Fruit fly (Drosophila melanogaster) whole organism, embryonic: ENCODE results near the gene CG10802.

ENCODE experiments used
- BEAF-32 ChIP-seq: fragments of 200-800 bp; sonication (Bioruptor generic); optimal IDR thresholded peaks from 3 replicates; lab custom pipeline; 2017; ENCODE audit warnings: missing biosample characterization, missing genetic modification characterization, mild to moderate bottlenecking, moderate library complexity, missing genetic modification reagents
- CG10462 ChIP-seq: fragments of 200-800 bp; sonication (Bioruptor generic); optimal IDR thresholded peaks from 2 replicates; lab custom pipeline; 2016; ENCODE audit warnings: missing biosample characterization, missing genetic modification characterization
- CG11093 ChIP-seq: fragments of 200-800 bp; sonication (Bioruptor generic); IDR thresholded peaks from 3 replicates; pipeline ENCODE4 v1.3.6; 2022; ENCODE audit warnings: missing biosample characterization, missing genetic modification characterization
- CG11695 ChIP-seq: fragments of 200-800 bp; sonication (Bioruptor generic); IDR thresholded peaks from 3 replicates; pipeline ENCODE4 v1.3.6; 2022; ENCODE audit warnings: missing biosample characterization, missing genetic modification characterization
- CG12659 ChIP-seq: fragments of 200-800 bp; sonication (Bioruptor generic); optimal IDR thresholded peaks from 3 replicates; lab custom pipeline; 2017; ENCODE audit warnings: mild to moderate bottlenecking, missing biosample characterization, missing genetic modification reagents, missing genetic modification characterization
- CG12769 ChIP-seq: fragments of 200-800 bp; sonication (Bioruptor generic); optimal IDR thresholded peaks from 2 replicates; lab custom pipeline; 2019; ENCODE audit warnings: missing biosample characterization, mild to moderate bottlenecking, missing genetic modification characterization, moderate library complexity
- CG15601 ChIP-seq: fragments of 200-800 bp; sonication (Bioruptor generic); optimal IDR thresholded peaks from 3 replicates; lab custom pipeline; 2019; ENCODE audit warnings: missing biosample characterization, mild to moderate bottlenecking, missing genetic modification characterization, moderate library complexity
- CG1603 ChIP-seq: fragments of 200-800 bp; sonication (Bioruptor generic); optimal IDR thresholded peaks from 2 replicates; lab custom pipeline; 2019; ENCODE audit warnings: missing biosample characterization, mild to moderate bottlenecking, missing genetic modification characterization, moderate library complexity
- CG16815 ChIP-seq: fragments of 200-800 bp; sonication (Bioruptor generic); optimal IDR thresholded peaks from 3 replicates; lab custom pipeline; 2017; ENCODE audit warnings: missing biosample characterization, mild to moderate bottlenecking, missing genetic modification characterization
- CG17802 ChIP-seq: fragments of 200-800 bp; sonication (Bioruptor generic); optimal IDR thresholded peaks from 2 replicates; lab custom pipeline; 2018; ENCODE audit warnings: missing biosample characterization, mild to moderate bottlenecking, missing genetic modification characterization, moderate library complexity
- CG1832 ChIP-seq: fragments of 200-800 bp; sonication (Bioruptor generic); optimal IDR thresholded peaks from 2 replicates; lab custom pipeline; 2017; ENCODE audit warnings: missing biosample characterization, mild to moderate bottlenecking, missing genetic modification characterization, inconsistent platforms
- CG18476 ChIP-seq: fragments of 200-800 bp; sonication (Bioruptor generic); optimal IDR thresholded peaks from 2 replicates; lab custom pipeline; 2016; ENCODE audit warnings: missing biosample characterization, mild to moderate bottlenecking, missing genetic modification characterization
- CG31224 ChIP-seq: fragments of 200-800 bp; sonication (Bioruptor generic); IDR thresholded peaks from 2 replicates; pipeline ENCODE4 v1.3.6; 2022; ENCODE audit warnings: missing biosample characterization, missing genetic modification characterization
- CG31365 ChIP-seq: fragments of 200-800 bp; sonication (Bioruptor generic); optimal IDR thresholded peaks from 2 replicates; lab custom pipeline; 2018; ENCODE audit warnings: missing biosample characterization, mild to moderate bottlenecking, missing genetic modification characterization
- CG34224 ChIP-seq: fragments of 200-800 bp; sonication (Bioruptor generic); IDR thresholded peaks from 3 replicates; pipeline ENCODE4 v1.3.6; 2022; ENCODE audit warnings: missing biosample characterization, missing genetic modification characterization; ENCODE audit not compliant: partially characterized antibody
- CG3726 ChIP-seq: fragments of 200-800 bp; sonication (Bioruptor generic); IDR thresholded peaks from 3 replicates; pipeline ENCODE4, ENCODE4 v1.3.6; 2022; ENCODE audit warnings: missing biosample characterization, missing genetic modification characterization
- CG42726 ChIP-seq: fragments of 200-800 bp; sonication (Bioruptor generic); IDR thresholded peaks from 2 replicates; pipeline ENCODE4 v1.3.6; 2022; ENCODE audit warnings: missing biosample characterization, missing genetic modification characterization; ENCODE audit not compliant: partially characterized antibody
- CG4282 ChIP-seq: fragments of 200-800 bp; sonication (Bioruptor generic); optimal IDR thresholded peaks from 2 replicates; lab custom pipeline; 2016; ENCODE audit warnings: missing biosample characterization, missing genetic modification characterization
- CG4730 ChIP-seq: fragments of 200-800 bp; sonication (Bioruptor generic); IDR thresholded peaks from 2 replicates; pipeline ENCODE4 v1.3.6; 2022; ENCODE audit warnings: missing biosample characterization, missing genetic modification characterization
- CG5180 ChIP-seq: fragments of 200-800 bp; sonication (Bioruptor generic); optimal IDR thresholded peaks from 3 replicates; lab custom pipeline; 2017; ENCODE audit warnings: missing biosample characterization, missing genetic modification characterization, mild to moderate bottlenecking, moderate library complexity, missing genetic modification reagents
- CG5245 ChIP-seq: fragments of 200-800 bp; sonication (Bioruptor generic); optimal IDR thresholded peaks from 3 replicates; lab custom pipeline; 2016; ENCODE audit warnings: missing biosample characterization, missing genetic modification characterization
- CG7357 ChIP-seq: fragments of 200-800 bp; sonication (Bioruptor generic); IDR thresholded peaks from 3 replicates; pipeline ENCODE4 v1.3.6; 2022; ENCODE audit warnings: missing biosample characterization, missing genetic modification characterization
- CG7372 ChIP-seq: fragments of 200-800 bp; sonication (Bioruptor generic); IDR thresholded peaks from 2 replicates; pipeline ENCODE4 v1.3.6; 2022; ENCODE audit warnings: missing biosample characterization, missing genetic modification characterization
- CG7745 ChIP-seq: fragments of 200-800 bp; sonication (Bioruptor generic); optimal IDR thresholded peaks from 2 replicates; lab custom pipeline; 2018; ENCODE audit warnings: missing biosample characterization, mild to moderate bottlenecking, missing genetic modification characterization, moderate library complexity
- CG7928 ChIP-seq: fragments of 200-800 bp; sonication (Bioruptor generic); optimal IDR thresholded peaks from 2 replicates; lab custom pipeline; 2017; ENCODE audit warnings: missing biosample characterization, mild to moderate bottlenecking, missing genetic modification characterization
- CG8944 ChIP-seq: fragments of 200-800 bp; sonication (Bioruptor generic); optimal IDR thresholded peaks from 3 replicates; lab custom pipeline; 2016; ENCODE audit warnings: missing biosample characterization, missing genetic modification characterization
- CG9437 ChIP-seq: fragments of 200-800 bp; sonication (Bioruptor generic); optimal IDR thresholded peaks from 2 replicates; lab custom pipeline; 2018; ENCODE audit warnings: missing biosample characterization, mild to moderate bottlenecking, missing genetic modification characterization
- CG9797 ChIP-seq: fragments of 200-800 bp; sonication (Bioruptor generic); optimal IDR thresholded peaks from 3 replicates; lab custom pipeline; 2018; ENCODE audit warnings: missing biosample characterization, mild to moderate bottlenecking, missing genetic modification characterization
- CrebB ChIP-seq: fragments of 200-800 bp; sonication (Bioruptor generic); optimal IDR thresholded peaks from 3 replicates; lab custom pipeline; 2018; ENCODE audit warnings: missing biosample characterization, mild to moderate bottlenecking, missing genetic modification characterization
- Doc3 ChIP-seq: fragments of 200-800 bp; sonication (Bioruptor generic); IDR thresholded peaks from 3 replicates; pipeline ENCODE4 v1.3.6; 2022; ENCODE audit warnings: missing biosample characterization, missing genetic modification characterization; ENCODE audit not compliant: partially characterized antibody
- Fer3 ChIP-seq: fragments of 200-800 bp; sonication (Bioruptor generic); optimal IDR thresholded peaks from 2 replicates; lab custom pipeline; 2018; ENCODE audit warnings: missing biosample characterization, mild to moderate bottlenecking, missing genetic modification characterization, moderate library complexity
- Hr39 ChIP-seq: fragments of >200 bp; optimal IDR thresholded peaks from 2 replicates; lab custom pipeline; 2017
- Myb ChIP-seq: fragments of 200-800 bp; sonication (Bioruptor generic); optimal IDR thresholded peaks from 2 replicates; lab custom pipeline; 2016; ENCODE audit warnings: missing biosample characterization, missing genetic modification characterization
- NC2β ChIP-seq: fragments of 200-800 bp; sonication (Bioruptor generic); optimal IDR thresholded peaks from 2 replicates; lab custom pipeline; 2016; ENCODE audit warnings: missing biosample characterization, missing genetic modification characterization
- Oli ChIP-seq: fragments of 200-800 bp; sonication (Bioruptor generic); optimal IDR thresholded peaks from 2 replicates; lab custom pipeline; 2018; ENCODE audit warnings: missing biosample characterization, mild to moderate bottlenecking, missing genetic modification characterization, moderate library complexity
- Sin3A ChIP-seq: fragments of >200 bp; optimal IDR thresholded peaks from 2 replicates; lab custom pipeline; 2018
- Tbp ChIP-seq: fragments of >200 bp; optimal IDR thresholded peaks from 2 replicates; lab custom pipeline; 2018; ENCODE audit warnings: missing biosample characterization, missing genetic modification characterization
- ac ChIP-seq: fragments of 200-800 bp; sonication (Bioruptor generic); optimal IDR thresholded peaks from 3 replicates; lab custom pipeline; 2017; ENCODE audit warnings: missing biosample characterization, mild to moderate bottlenecking, missing genetic modification characterization
- al ChIP-seq: fragments of 200-800 bp; sonication (Bioruptor generic); IDR thresholded peaks from 2 replicates; pipeline ENCODE4 v1.3.6; 2022; ENCODE audit warnings: missing biosample characterization, missing genetic modification characterization
- br ChIP-seq: fragments of >200 bp; optimal IDR thresholded peaks from 2 replicates; lab custom pipeline; 2017
- chn ChIP-seq: fragments of 200-800 bp; sonication (Bioruptor generic); optimal IDR thresholded peaks from 2 replicates; lab custom pipeline; 2016; ENCODE audit warnings: missing biosample characterization, missing genetic modification characterization
- croc ChIP-seq: fragments of 200-800 bp; sonication (Bioruptor generic); conservative IDR thresholded peaks from 3 replicates; pipeline ENCODE4 v1.3.6; 2022; ENCODE audit warnings: missing biosample characterization, missing genetic modification characterization
- crp ChIP-seq, 2 experiments: fragments of 200-800 bp; sonication (Bioruptor generic); optimal IDR thresholded peaks; 2 replicates in 1 of 2; 3 replicates in 1 of 2; lab custom pipeline; 2017; ENCODE audit warnings: missing biosample characterization in 2 of 2, missing genetic modification characterization in 2 of 2, mild to moderate bottlenecking in 1 of 2, moderate library complexity in 1 of 2
- kah ChIP-seq: fragments of 200-800 bp; sonication (Bioruptor generic); optimal IDR thresholded peaks from 2 replicates; lab custom pipeline; 2018; ENCODE audit warnings: missing biosample characterization, mild to moderate bottlenecking, missing genetic modification characterization
- org-1 ChIP-seq: fragments of 200-800 bp; sonication (Bioruptor generic); optimal IDR thresholded peaks from 2 replicates; lab custom pipeline; 2017; ENCODE audit warnings: missing biosample characterization, missing genetic modification characterization
- pita ChIP-seq: fragments of 200-800 bp; sonication (Bioruptor generic); optimal IDR thresholded peaks from 2 replicates; lab custom pipeline; 2017; ENCODE audit warnings: missing biosample characterization, mild to moderate bottlenecking, missing genetic modification characterization
- sens-2 ChIP-seq: fragments of 200-800 bp; sonication (Bioruptor generic); IDR thresholded peaks from 2 replicates; pipeline ENCODE4 v1.3.6; 2022; ENCODE audit warnings: missing biosample characterization, missing genetic modification characterization
- slou ChIP-seq: fragments of 200-800 bp; sonication (Bioruptor generic); optimal IDR thresholded peaks from 3 replicates; lab custom pipeline; 2016; ENCODE audit warnings: missing biosample characterization, missing genetic modification characterization
- stwl ChIP-seq: fragments of 200-800 bp; sonication (Bioruptor generic); optimal IDR thresholded peaks from 3 replicates; lab custom pipeline; 2018; ENCODE audit warnings: missing biosample characterization, mild to moderate bottlenecking, missing genetic modification characterization, moderate library complexity
- tll ChIP-seq, 2 experiments: fragments of 200-800 bp in 1 of 2; fragments of >200 bp in 1 of 2; sonication (Bioruptor generic) in 1 of 2; optimal IDR thresholded peaks; 2 replicates each; lab custom pipeline; 2017 to 2019; ENCODE audit warnings: missing biosample characterization in 2 of 2, missing genetic modification characterization in 2 of 2, mild to moderate bottlenecking in 1 of 2, moderate library complexity in 1 of 2
- toy ChIP-seq: fragments of 200-800 bp; sonication (Bioruptor generic); IDR thresholded peaks from 2 replicates; pipeline ENCODE4 v1.3.6; 2022; ENCODE audit warnings: missing biosample characterization, missing genetic modification characterization
- unpg ChIP-seq: fragments of 200-800 bp; sonication (Bioruptor generic); optimal IDR thresholded peaks from 3 replicates; lab custom pipeline; 2018; ENCODE audit warnings: missing biosample characterization, mild to moderate bottlenecking, missing genetic modification characterization, moderate library complexity

The CG10802 gene

DNA sequence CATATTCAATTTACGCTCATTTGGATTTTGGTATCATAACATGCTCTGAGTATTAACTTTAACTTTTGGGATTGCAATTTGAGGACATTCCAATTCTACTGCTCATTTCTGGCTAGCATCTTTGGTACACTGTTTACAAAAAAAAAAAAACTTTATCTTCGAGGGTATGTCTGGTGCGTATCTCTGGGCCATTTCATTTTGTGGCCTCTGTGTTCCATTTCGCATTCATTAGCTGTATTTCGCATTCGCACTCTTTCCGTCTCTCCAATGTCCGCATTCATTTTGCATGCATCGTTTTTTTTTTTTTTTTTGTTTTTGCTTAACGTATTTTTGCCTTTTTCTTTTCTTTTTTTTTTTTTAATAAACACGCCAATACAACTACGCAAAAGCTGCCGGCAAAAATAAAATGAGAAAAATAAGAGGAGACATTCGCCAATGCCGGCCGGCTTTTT is 49.1 kb upstream of the CG10802 start (continued):
- no peak for TF ChIP-seq Doc3 (GFP tag; lab: Robert Waterston, UW)
- TF ChIP-seq CG31224, result no peak
- no peak for TF ChIP-seq CG18476
- TF ChIP-seq NC2β (GFP tag; lab: Kevin White, UChicago), result no peak
- no peak for TF ChIP-seq CG9797
- TF ChIP-seq br, result no peak
- no peak for TF ChIP-seq CG12659 (GFP tag; lab: Kevin White, UChicago)
- TF ChIP-seq CG8944 (GFP tag; lab: Kevin White, UChicago), result no peak
- no peak for TF ChIP-seq toy (GFP tag; lab: Robert Waterston, UW)
- TF ChIP-seq CG3726, result no peak
- TF ChIP-seq CG7928 (GFP tag; lab: Kevin White, UChicago), result no peak
- no peak for TF ChIP-seq CG11695
- no peak for TF ChIP-seq org-1 (GFP tag; lab: Kevin White, UChicago)
- TF ChIP-seq CG1603 (tag; lab: Kevin White, UChicago), result no peak
- no peak for TF ChIP-seq CG5245 (GFP tag; lab: Kevin White, UChicago)
- TF ChIP-seq CG31365 (tag; lab: Kevin White, UChicago), result no peak
- TF ChIP-seq ac (GFP tag; lab: Kevin White, UChicago), result no peak
- TF ChIP-seq CG16815 (GFP tag; lab: Kevin White, UChicago), result no peak
- no peak for TF ChIP-seq tll (GFP tag; optimal IDR thresholded peaks at IDR 0.05; lab: Kevin White, UChicago)
- TF ChIP-seq CG7372 (GFP tag; lab: Robert Waterston, UW), result no peak
- TF ChIP-seq crp (GFP tag; optimal IDR thresholded peaks at IDR 0.05; lab: Kevin White, UChicago), result no peak
- TF ChIP-seq al (GFP tag; lab: Robert Waterston, UW), result no peak
- TF ChIP-seq CG9437 (GFP tag; lab: Kevin White, UChicago), result no peak
- no peak for TF ChIP-seq sens-2 (GFP tag; lab: Robert Waterston, UW)
- no peak for TF ChIP-seq CG34224 (GFP tag; lab: Robert Waterston, UW)
- TF ChIP-seq CG12769 (tag; lab: Kevin White, UChicago), result no peak
- TF ChIP-seq CrebB (tag; lab: Kevin White, UChicago), result no peak
- TF ChIP-seq BEAF-32 (GFP tag; lab: Kevin White, UChicago), result no peak
- TF ChIP-seq chn (GFP tag; lab: Kevin White, UChicago), result no peak
- no peak for TF ChIP-seq CG17802 (tag; lab: Kevin White, UChicago)
- no peak for TF ChIP-seq CG7745 (tag; lab: Kevin White, UChicago)
- TF ChIP-seq CG11093 (GFP tag; lab: Robert Waterston, UW), result no peak
- TF ChIP-seq slou (GFP tag; lab: Kevin White, UChicago), result no peak
- TF ChIP-seq Oli (tag; lab: Kevin White, UChicago), result peak; percentile 11
- TF ChIP-seq CG5180, result no peak
- no peak for TF ChIP-seq Sin3A (lab: Kevin White, UChicago)
- TF ChIP-seq CG4282 (GFP tag; lab: Kevin White, UChicago), result no peak
- TF ChIP-seq unpg (GFP tag; lab: Kevin White, UChicago), result peak; percentile 7
- TF ChIP-seq CG10462 (GFP tag; lab: Kevin White, UChicago), result no peak
- TF ChIP-seq CG4730, result no peak
- no peak for TF ChIP-seq Myb (GFP tag; lab: Kevin White, UChicago)
- no peak for TF ChIP-seq CG7357
- TF ChIP-seq CG15601 (tag; lab: Kevin White, UChicago), result no peak
- no peak for TF ChIP-seq stwl (tag; lab: Kevin White, UChicago)
- no peak for TF ChIP-seq CG42726
- TF ChIP-seq CG1832 (GFP tag; lab: Kevin White, UChicago), result no peak
- no peak for TF ChIP-seq pita
- TF ChIP-seq croc (GFP tag; lab: Robert Waterston, UW), result no peak
- no peak for TF ChIP-seq Fer3
- no peak for TF ChIP-seq Tbp (GFP tag; lab: Kevin White, UChicago)
- TF ChIP-seq kah, result no peak
- TF ChIP-seq Hr39, result no peak
